Worm (Caenorhabditis elegans): ENCODE results near the gene W05H9.2.

Gene W05H9.2

DNA sequence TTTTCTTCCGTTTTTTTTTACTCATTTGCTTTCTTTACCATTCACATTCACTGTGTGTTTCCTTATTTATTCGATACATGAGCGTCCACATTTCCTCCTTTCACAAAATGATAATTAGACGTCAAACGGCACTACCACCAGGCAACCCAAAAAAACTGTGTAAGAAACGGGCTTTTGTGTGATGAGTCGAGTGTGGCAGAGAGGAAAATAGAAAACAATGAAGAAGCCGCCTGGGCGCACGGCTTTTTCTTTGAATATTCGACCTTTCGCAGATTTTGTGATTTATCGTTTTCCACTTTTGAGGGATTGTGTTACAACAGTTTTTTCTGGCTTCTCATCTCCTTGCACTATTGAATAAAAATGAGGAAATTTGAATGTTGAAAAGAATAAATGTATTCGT lies 11.5 kb downstream of the W05H9.2 start:
- TF ChIP-seq alr-1 (tag; optimal IDR thresholded peaks at IDR 0.05; ENCODE audit: borderline replicate concordance) (no peak), mab-9 (GFP tag; IDR thresholded peaks at IDR 0.05) (no peak), blmp-1 (tag; optimal IDR thresholded peaks at IDR 0.05) (peak; percentile 23), nhr-77 (tag; optimal IDR thresholded peaks at IDR 0.05) (no peak), C04F5.9 (tag; optimal IDR thresholded peaks at IDR 0.05) (no peak), lir-3 (tag; optimal IDR thresholded peaks at IDR 0.05; ENCODE audit: poor library complexity) (no peak), fkh-10 (GFP tag; optimal IDR thresholded peaks at IDR 0.05) (no peak)

DNA sequence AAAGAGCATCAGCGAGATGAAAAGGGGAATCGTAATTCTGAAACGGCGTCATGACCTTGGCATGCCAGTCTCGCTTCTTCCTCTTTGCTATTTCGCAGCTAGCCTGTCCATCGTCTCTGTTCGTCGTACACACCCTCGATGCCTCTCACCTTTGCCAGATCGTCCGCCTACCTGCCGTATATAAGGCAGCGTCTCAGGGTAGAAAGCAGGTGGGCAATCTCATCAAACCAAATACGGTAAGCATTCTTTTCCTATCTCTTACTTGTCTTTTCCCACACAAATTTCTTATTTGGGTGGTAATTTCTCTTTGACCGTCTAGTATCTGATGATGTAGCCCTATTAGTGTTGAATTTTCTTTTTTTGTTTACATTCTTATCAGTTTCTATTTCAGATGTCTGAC lies 12.8 kb downstream of the W05H9.2 start, which contains the start of gene col-166:
Gene col-166 (plus strand): TSS at position 392 of the 400 bp plus-strand sequence.
- no peak for TF ChIP-seq hlh-4 (tag; optimal IDR thresholded peaks at IDR 0.05)
- 0 out of 2 replicates have a peak, but pooled peaks have one; percentile 21 for TF ChIP-seq grh-1 (GFP tag; IDR thresholded peaks at IDR 0.05)
- TF ChIP-seq ceh-82 (tag; optimal IDR thresholded peaks at IDR 0.05) = no peak
- no peak for TF ChIP-seq jun-1 (tag; optimal IDR thresholded peaks at IDR 0.05)
- no peak for TF ChIP-seq C34B4.2 (tag; optimal IDR thresholded peaks at IDR 0.05)
- TF ChIP-seq nhr-47 (tag; optimal IDR thresholded peaks at IDR 0.05) = peak; percentile 52
- TF ChIP-seq fos-1 (tag; optimal IDR thresholded peaks at IDR 0.05) = no peak
- TF ChIP-seq elt-3 (tag; optimal IDR thresholded peaks at IDR 0.05) = peak in 3 of 6 experiments; percentile 40 to 45 (median 42)
- TF ChIP-seq nhr-71 (tag; optimal IDR thresholded peaks at IDR 0.05) = peak; percentile 56
- no peak for TF ChIP-seq skn-1 (tag; optimal IDR thresholded peaks at IDR 0.05)
- no peak for TF ChIP-seq isw-1 (GFP tag; IDR thresholded peaks at IDR 0.05)
- peak; percentile 77 for TF ChIP-seq nhr-90 (tag; optimal IDR thresholded peaks at IDR 0.05; ENCODE audit: poor library complexity)
- no peak for TF ChIP-seq pqm-1 (tag; optimal IDR thresholded peaks at IDR 0.05)
- TF ChIP-seq nhr-77 (tag; optimal IDR thresholded peaks at IDR 0.05) = no peak
- TF ChIP-seq lin-13 (GFP tag; optimal IDR thresholded peaks at IDR 0.05) = no peak
- no peak for TF ChIP-seq C16A3.4 (tag; optimal IDR thresholded peaks at IDR 0.05)
- no peak for TF ChIP-seq ceh-8 (GFP tag; optimal IDR thresholded peaks at IDR 0.05)
- no peak for TF ChIP-seq unc-86 (tag; optimal IDR thresholded peaks at IDR 0.05)
- no peak for TF ChIP-seq zip-4 (GFP tag; optimal IDR thresholded peaks at IDR 0.05)
- TF ChIP-seq blmp-1 (tag; optimal IDR thresholded peaks at IDR 0.05) = peak; percentile 30
- peak; percentile 61 for TF ChIP-seq nhr-20 (tag; optimal IDR thresholded peaks at IDR 0.05)
- TF ChIP-seq pag-3 (tag; optimal IDR thresholded peaks at IDR 0.05; ENCODE audit: borderline replicate concordance, insufficient read depth) = peak; percentile 8
- no peak for TF ChIP-seq ces-1 (GFP tag; optimal IDR thresholded peaks at IDR 0.05)
- TF ChIP-seq aly-2 (tag; optimal IDR thresholded peaks at IDR 0.05) = no peak
- no peak for TF ChIP-seq aha-1 (tag; optimal IDR thresholded peaks at IDR 0.05)
- TF ChIP-seq nhr-19 (GFP tag; conservative IDR thresholded peaks at IDR 0.05) = peak; percentile 18; the same call in 1 of the 2 replicates
- no peak for TF ChIP-seq ztf-4 (tag; optimal IDR thresholded peaks at IDR 0.05)
- TF ChIP-seq nhr-85 (tag) = peak; percentile 93
- TF ChIP-seq mdl-1 (tag; optimal IDR thresholded peaks at IDR 0.05) = peak in 1 of 2 experiments; percentile 27
- peak; percentile 64 for TF ChIP-seq ama-1 (optimal IDR thresholded peaks at IDR 0.05)
- TF ChIP-seq C04F5.9 (tag; optimal IDR thresholded peaks at IDR 0.05) = no peak
- no peak for TF ChIP-seq pax-3 (tag; optimal IDR thresholded peaks at IDR 0.05)
- no peak for TF ChIP-seq zag-1 (tag; optimal IDR thresholded peaks at IDR 0.05)
- peak; percentile 64 for TF ChIP-seq snu-23 (GFP tag; optimal IDR thresholded peaks at IDR 0.05)
- TF ChIP-seq lin-35 (GFP tag; optimal IDR thresholded peaks at IDR 0.05) = peak in 1 of 2 experiments; percentile 31
- no peak for TF ChIP-seq dsc-1 (tag; optimal IDR thresholded peaks at IDR 0.05)
- TF ChIP-seq lir-3 (tag; optimal IDR thresholded peaks at IDR 0.05; ENCODE audit: poor library complexity) = no peak
- TF ChIP-seq tbx-2 (tag; optimal IDR thresholded peaks at IDR 0.05) = peak; percentile 43
- no peak for TF ChIP-seq fkh-10 (GFP tag; optimal IDR thresholded peaks at IDR 0.05)
- no peak for TF ChIP-seq sox-4 (tag; optimal IDR thresholded peaks at IDR 0.05)
- TF ChIP-seq mep-1 (tag; optimal IDR thresholded peaks at IDR 0.05) = peak; percentile 23
- no peak for TF ChIP-seq nhr-76 (tag; optimal IDR thresholded peaks at IDR 0.05)
- no peak for TF ChIP-seq nhr-237 (tag; optimal IDR thresholded peaks at IDR 0.05)
- peak; percentile 72 for TF ChIP-seq lin-14 (GFP tag; optimal IDR thresholded peaks at IDR 0.05)
- TF ChIP-seq sup-37 (GFP tag; optimal IDR thresholded peaks at IDR 0.05) = no peak
- no peak for TF ChIP-seq swsn-7 (tag; optimal IDR thresholded peaks at IDR 0.05)
- no peak for TF ChIP-seq lsy-2 (tag; optimal IDR thresholded peaks at IDR 0.05)

All from whole organism, L1 larva.